Worm (Caenorhabditis elegans): Measurements from ENCODE around the gene R02C2.1.

DNA sequence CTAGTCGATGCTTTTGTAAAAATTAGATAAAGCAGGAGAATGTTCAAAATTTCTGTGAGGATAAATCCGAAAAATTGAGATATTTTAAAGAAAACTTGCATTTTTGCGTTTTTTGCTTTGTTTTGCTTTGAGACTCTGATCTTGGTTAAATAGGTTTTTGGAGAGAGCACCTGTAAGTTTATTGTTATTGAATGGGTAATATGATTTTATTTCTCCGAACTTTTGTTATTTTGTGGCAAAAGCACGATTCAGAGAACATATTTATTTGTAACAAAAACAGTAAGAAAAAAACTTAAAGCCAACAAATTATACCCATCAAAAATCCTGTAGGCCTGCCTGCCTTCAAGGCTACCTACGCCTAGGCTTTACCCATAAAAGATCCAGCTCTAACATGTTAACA lies 16.6 kb upstream of the R02C2.1 start, which contains the start of gene str-121:
- TF ChIP-seq T23F11.4 (GFP tag; optimal IDR thresholded peaks at IDR 0.05) (no peak), ceh-18 (tag; optimal IDR thresholded peaks at IDR 0.05) (no peak)

All from whole organism, late embryonic.